Fruit fly (Drosophila melanogaster): Measurements from ENCODE around the gene mthl6.

DNA sequence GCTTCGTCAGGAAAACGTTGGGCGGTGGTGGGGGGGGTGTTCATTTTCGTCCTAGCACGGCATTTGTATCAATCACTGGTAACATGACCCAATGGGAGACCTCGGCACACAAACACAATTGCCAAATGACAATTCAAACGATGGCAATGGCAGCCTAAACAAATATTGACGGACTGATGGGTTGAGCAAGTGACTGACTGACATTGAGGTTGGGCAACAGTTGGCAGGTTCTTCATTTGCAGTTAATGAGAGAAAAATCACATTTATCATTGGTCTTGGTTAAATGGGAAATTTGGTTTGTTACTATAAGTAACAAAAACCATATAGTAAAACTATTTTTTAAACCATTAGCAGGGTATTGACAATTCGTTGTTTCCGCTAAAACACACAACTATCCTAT, 36.7 kb upstream of the mthl6 start:
- no peak for TF ChIP-seq CG12768 (GFP tag; optimal IDR thresholded peaks at IDR 0.05)
- no peak for TF ChIP-seq CG11617 (GFP tag; optimal IDR thresholded peaks at IDR 0.05)
